Worm (Caenorhabditis elegans) whole organism, mixed stage, embryonic: ENCODE results near the gene xbx-4.

ENCODE experiments used
- blmp-1 ChIP-seq: fragments of 150-350 bp; optimal IDR thresholded peaks from 2 replicates; lab custom pipeline; 2014; ENCODE audit warnings: missing biosample characterization, missing genetic modification characterization
- ceh-39 ChIP-seq: fragments of 150-350 bp; optimal IDR thresholded peaks from 2 replicates; lab custom pipeline; 2014; ENCODE audit warnings: missing biosample characterization, missing genetic modification characterization
- ceh-43 ChIP-seq: fragments of 200-800 bp; sonication (Bioruptor generic); optimal IDR thresholded peaks from 2 replicates; lab custom pipeline; 2018; ENCODE audit warnings: mild to moderate bottlenecking, missing genetic modification characterization, moderate library complexity, missing compliant biosample characterization
- ceh-83 ChIP-seq: fragments of 200-800 bp; sonication (Bioruptor generic); optimal IDR thresholded peaks from 2 replicates; lab custom pipeline; 2018; ENCODE audit warnings: mild to moderate bottlenecking, missing genetic modification characterization, missing compliant biosample characterization
- ces-1 ChIP-seq: fragments of 150-350 bp; optimal IDR thresholded peaks from 2 replicates; lab custom pipeline; 2014; ENCODE audit warnings: missing biosample characterization, missing genetic modification reagents, missing genetic modification characterization
- cnd-1 ChIP-seq: fragments of 200-800 bp; sonication (Bioruptor generic); optimal IDR thresholded peaks from 2 replicates; lab custom pipeline; 2018; ENCODE audit warnings: mild to moderate bottlenecking, missing genetic modification characterization, missing compliant biosample characterization
- drap-1 ChIP-seq: fragments of 200-800 bp; sonication (Bioruptor generic); optimal IDR thresholded peaks from 3 replicates; lab custom pipeline; 2018; ENCODE audit warnings: mild to moderate bottlenecking, missing genetic modification characterization, missing compliant biosample characterization
- elt-3 ChIP-seq: fragments of 150-350 bp; optimal IDR thresholded peaks from 2 replicates; lab custom pipeline; 2014; ENCODE audit warnings: missing biosample characterization, missing genetic modification characterization
- flh-1 ChIP-seq: fragments of 200-800 bp; sonication (Bioruptor generic); optimal IDR thresholded peaks from 2 replicates; lab custom pipeline; 2018; ENCODE audit warnings: mild to moderate bottlenecking, missing genetic modification characterization, moderate library complexity, missing compliant biosample characterization
- hlh-1 ChIP-seq: fragments of 150-350 bp; optimal IDR thresholded peaks from 2 replicates; lab custom pipeline; 2014; ENCODE audit warnings: missing biosample characterization, missing genetic modification reagents, missing genetic modification characterization
- lin-13 ChIP-seq: fragments of 150-350 bp; optimal IDR thresholded peaks from 2 replicates; lab custom pipeline; 2014; ENCODE audit warnings: missing biosample characterization, missing genetic modification characterization
- lin-32 ChIP-seq: fragments of 200-800 bp; sonication (Bioruptor generic); optimal IDR thresholded peaks from 2 replicates; lab custom pipeline; 2018; ENCODE audit warnings: mild to moderate bottlenecking, missing genetic modification characterization, missing compliant biosample characterization
- lsy-2 ChIP-seq: fragments of 150-350 bp; optimal IDR thresholded peaks from 2 replicates; lab custom pipeline; 2014; ENCODE audit warnings: missing biosample characterization, missing genetic modification characterization
- mab-5 ChIP-seq: fragments of 150-350 bp; optimal IDR thresholded peaks from 2 replicates; lab custom pipeline; 2014; ENCODE audit warnings: missing biosample characterization, missing genetic modification characterization
- mls-2 ChIP-seq: sonication (generic microtip); optimal IDR thresholded peaks from 2 replicates; lab custom pipeline; 2016; ENCODE audit warnings: mild to moderate bottlenecking, missing genetic modification characterization, moderate library complexity, missing compliant biosample characterization
- nhr-12 ChIP-seq: fragments of 150-350 bp; optimal IDR thresholded peaks from 2 replicates; lab custom pipeline; 2014; ENCODE audit warnings: missing biosample characterization, missing genetic modification characterization
- nhr-237 ChIP-seq: fragments of 150-350 bp; optimal IDR thresholded peaks from 2 replicates; lab custom pipeline; 2014; ENCODE audit warnings: missing biosample characterization, missing genetic modification characterization
- nhr-28 ChIP-seq: fragments of 150-350 bp; optimal IDR thresholded peaks from 2 replicates; lab custom pipeline; 2014; ENCODE audit warnings: missing biosample characterization, missing genetic modification characterization
- pha-4 ChIP-seq: fragments of 150-350 bp; optimal IDR thresholded peaks from 2 replicates; lab custom pipeline; 2018; ENCODE audit warnings: missing biosample characterization, missing genetic modification reagents, missing genetic modification characterization
- sem-2 ChIP-seq: fragments of 200-800 bp; sonication (Bioruptor generic); optimal IDR thresholded peaks from 2 replicates; lab custom pipeline; 2018; ENCODE audit warnings: mild to moderate bottlenecking, missing genetic modification characterization, missing compliant biosample characterization
- snpc-4 ChIP-seq: fragments of 150-350 bp; optimal IDR thresholded peaks from 2 replicates; lab custom pipeline; 2014; ENCODE audit warnings: missing biosample characterization, missing genetic modification characterization
- sptf-1 ChIP-seq: sonication (generic microtip); optimal IDR thresholded peaks from 2 replicates; lab custom pipeline; 2017; ENCODE audit warnings: mild to moderate bottlenecking, missing genetic modification characterization, moderate library complexity, missing compliant biosample characterization
- tbx-8 ChIP-seq: fragments of 200-800 bp; sonication (Bioruptor generic); optimal IDR thresholded peaks from 2 replicates; lab custom pipeline; 2018; ENCODE audit warnings: mild to moderate bottlenecking, missing genetic modification characterization, moderate library complexity, missing compliant biosample characterization
- unc-39 ChIP-seq: fragments of 150-350 bp; optimal IDR thresholded peaks from 2 replicates; lab custom pipeline; 2014; ENCODE audit warnings: missing biosample characterization, missing genetic modification characterization
- unc-62 ChIP-seq: fragments of 150-350 bp; optimal IDR thresholded peaks from 2 replicates; lab custom pipeline; 2014; ENCODE audit warnings: missing biosample characterization, missing genetic modification reagents, missing genetic modification characterization
- zip-8 ChIP-seq: fragments of 150-350 bp; optimal IDR thresholded peaks from 2 replicates; lab custom pipeline; 2014; ENCODE audit warnings: missing biosample characterization, missing genetic modification characterization
- ztf-11 ChIP-seq: fragments of 150-350 bp; optimal IDR thresholded peaks from 2 replicates; lab custom pipeline; 2014; ENCODE audit warnings: missing biosample characterization, missing genetic modification characterization

xbx-4 gene

ce11 chrIV:2114337-2114736, at the start of gene xbx-4:
xbx-4 (plus strand) TSS chrIV:2114637.
- TF ChIP-seq snpc-4 (tag; lab: Kevin White, UChicago) (no peak), nhr-28 (tag; lab: Kevin White, UChicago) (no peak), blmp-1 (tag; lab: Kevin White, UChicago) (no peak), zip-8 (tag; lab: Kevin White, UChicago) (no peak), lin-32 (GFP tag; lab: Kevin White, UChicago) (no peak), elt-3 (tag; lab: Kevin White, UChicago) (no peak), ces-1 (GFP tag; lab: Kevin White, UChicago) (no peak), unc-39 (tag; lab: Kevin White, UChicago) (no peak), ceh-43 (no peak), cnd-1 (tag; lab: Kevin White, UChicago) (no peak), lsy-2 (tag; lab: Kevin White, UChicago) (no peak), ceh-83 (GFP tag; lab: Kevin White, UChicago) (no peak), nhr-12 (tag; lab: Kevin White, UChicago) (no peak), mab-5 (no peak), sem-2 (GFP tag; lab: Kevin White, UChicago) (no peak), sptf-1 (tag; lab: Kevin White, UChicago) (no peak)

ce11 chrIV:2065895-2066294, 48.5 kb upstream of the xbx-4 start, which contains the start of gene arrd-26:
arrd-26 (plus strand) TSS chrIV:2066195.
- TF ChIP-seq mls-2 (tag; lab: Kevin White, UChicago) (no peak), ces-1 (GFP tag; lab: Kevin White, UChicago) (peak; percentile 24)

- TF ChIP-seq ces-1 (GFP tag; lab: Kevin White, UChicago) (peak; percentile 65), snpc-4 (tag; lab: Kevin White, UChicago) (no peak)
Observed at ce11 chrIV:2077159-2077835, 37.1 kb upstream of the xbx-4 start.

ce11 chrIV:2080340-2080739, 34.1 kb upstream of the xbx-4 start:
- TF ChIP-seq tbx-8 (GFP tag; lab: Kevin White, UChicago) (no peak), unc-39 (tag; lab: Kevin White, UChicago) (no peak), ceh-39 (no peak)
- TF ChIP-seq, all 35 proteins: peak for 0

- TF ChIP-seq ces-1 (GFP tag; lab: Kevin White, UChicago) (no peak), drap-1 (GFP tag; lab: Kevin White, UChicago) (peak; percentile 24)
Observed at ce11 chrIV:2083146-2083545, 31.3 kb upstream of the xbx-4 start.

ce11 chrIV:2083734-2084133, 30.7 kb upstream of the xbx-4 start, which contains the start of gene mca-2:
mca-2 (plus strand) TSS chrIV:2084034.
- TF ChIP-seq lin-13 (tag; lab: Kevin White, UChicago) (no peak), ztf-11 (tag; lab: Kevin White, UChicago) (no peak), nhr-237 (tag; lab: Kevin White, UChicago) (no peak), elt-3 (tag; lab: Kevin White, UChicago) (no peak), lin-32 (GFP tag; lab: Kevin White, UChicago) (no peak), ceh-43 (no peak), ceh-83 (GFP tag; lab: Kevin White, UChicago) (no peak), lsy-2 (tag; lab: Kevin White, UChicago) (no peak), zip-8 (tag; lab: Kevin White, UChicago) (no peak), unc-62 (no peak), flh-1 (no peak), snpc-4 (tag; lab: Kevin White, UChicago) (no peak)

ce11 chrIV:2099771-2100170, 14.7 kb upstream of the xbx-4 start, which contains the start of gene C23H5.11:
C23H5.11 (minus strand) TSS chrIV:2099871.
- TF ChIP-seq pha-4 (no peak), hlh-1 (no peak), flh-1 (no peak)
- TF ChIP-seq, all 35 proteins: peak for 0
